Fruit fly (Drosophila melanogaster): ENCODE results near the gene CG32512.

The CG32512 gene

dm6 chrX:21058991-21059390 lies 8.3 kb downstream of the CG32512 start (continued):
- TF ChIP-seq maf-S (GFP tag; optimal IDR thresholded peaks at IDR 0.05) = peak; percentile 82
- TF ChIP-seq eve (GFP tag; optimal IDR thresholded peaks at IDR 0.05) = peak in 1 of 2 experiments; percentile 96
- TF ChIP-seq CG14441 (GFP tag; IDR thresholded peaks at IDR 0.05) = peak; percentile 80
- peak; percentile 22; the same call in 1 of the 2 replicates for TF ChIP-seq Adf1 (GFP tag; IDR thresholded peaks at IDR 0.05)
- peak; percentile 85 for TF ChIP-seq CG10462 (GFP tag; optimal IDR thresholded peaks at IDR 0.05)
- TF ChIP-seq CG2875 (GFP tag; optimal IDR thresholded peaks at IDR 0.05) = peak; percentile 92
- TF ChIP-seq Bteb2 (GFP tag; optimal IDR thresholded peaks at IDR 0.05) = peak; percentile 77
- no peak for TF ChIP-seq gt (GFP tag; IDR thresholded peaks at IDR 0.05)
- peak; percentile 89 for TF ChIP-seq Ssrp (tag; optimal IDR thresholded peaks at IDR 0.05)
- TF ChIP-seq pita (GFP tag; optimal IDR thresholded peaks at IDR 0.05) = no peak
- peak in 1 of 3 experiments; percentile 90 for TF ChIP-seq lola (GFP tag; optimal IDR thresholded peaks at IDR 0.05)
- no peak for TF ChIP-seq sc (optimal IDR thresholded peaks at IDR 0.05)
- TF ChIP-seq sc (GFP tag; optimal IDR thresholded peaks at IDR 0.05) = peak; percentile 74
- peak; percentile 88 for TF ChIP-seq CG12299 (tag; optimal IDR thresholded peaks at IDR 0.05)
- TF ChIP-seq stwl (tag; optimal IDR thresholded peaks at IDR 0.05) = no peak
- peak; percentile 20 for TF ChIP-seq D19B (GFP tag; optimal IDR thresholded peaks at IDR 0.05)
- no peak for TF ChIP-seq CG14860 (GFP tag; IDR thresholded peaks at IDR 0.05; ENCODE audit: partially characterized antibody)
- TF ChIP-seq CG4328 (GFP tag; optimal IDR thresholded peaks at IDR 0.05) = peak; percentile 65
- TF ChIP-seq tup (GFP tag; optimal IDR thresholded peaks at IDR 0.05) = peak; percentile 79
- TF ChIP-seq tna (GFP tag; IDR thresholded peaks at IDR 0.05; ENCODE audit: partially characterized antibody) = no peak
- peak; percentile 84 for TF ChIP-seq CG4707 (GFP tag; optimal IDR thresholded peaks at IDR 0.05)
- TF ChIP-seq CG2120 (GFP tag; optimal IDR thresholded peaks at IDR 0.05) = peak; percentile 87
- peak; percentile 81 for TF ChIP-seq CG9727 (GFP tag; optimal IDR thresholded peaks at IDR 0.05)
- peak; percentile 43 for TF ChIP-seq CG10565 (GFP tag; optimal IDR thresholded peaks at IDR 0.05)
- TF ChIP-seq repo (GFP tag; optimal IDR thresholded peaks at IDR 0.05) = peak; percentile 87
- peak; percentile 83 for TF ChIP-seq esg (GFP tag; conservative IDR thresholded peaks at IDR 0.05)
- TF ChIP-seq CG8281 (tag; optimal IDR thresholded peaks at IDR 0.05) = peak; percentile 83
- TF ChIP-seq CG30403 (GFP tag; optimal IDR thresholded peaks at IDR 0.05) = peak; percentile 91
- no peak for TF ChIP-seq Hr39 (optimal IDR thresholded peaks at IDR 0.05)
- peak; percentile 90 for TF ChIP-seq CG8924 (tag; optimal IDR thresholded peaks at IDR 0.05)
- TF ChIP-seq ato (GFP tag; IDR thresholded peaks at IDR 0.05; ENCODE audit: partially characterized antibody) = no peak
- peak; percentile 89 for TF ChIP-seq Dek (tag; optimal IDR thresholded peaks at IDR 0.05)
- TF ChIP-seq CG13424 (tag; optimal IDR thresholded peaks at IDR 0.05) = peak; percentile 90
- peak; percentile 89 for TF ChIP-seq ken (GFP tag; IDR thresholded peaks at IDR 0.05)
- peak; percentile 72 for TF ChIP-seq E2f1 (GFP tag; IDR thresholded peaks at IDR 0.05)
- TF ChIP-seq Tbp (GFP tag; optimal IDR thresholded peaks at IDR 0.05) = no peak
- peak; percentile 86 for TF ChIP-seq CG18619 (GFP tag; optimal IDR thresholded peaks at IDR 0.05)
- peak; percentile 47 for TF ChIP-seq sug (tag; optimal IDR thresholded peaks at IDR 0.05)
- peak; percentile 89 for TF ChIP-seq CG10366 (GFP tag; IDR thresholded peaks at IDR 0.05)
- TF ChIP-seq CG7357 (GFP tag; IDR thresholded peaks at IDR 0.05) = peak; percentile 56; the same call in 1 of the 3 replicates
- TF ChIP-seq scrt (GFP tag; optimal IDR thresholded peaks at IDR 0.05) = peak; percentile 74
- peak; percentile 74 for TF ChIP-seq disco-r (GFP tag; optimal IDR thresholded peaks at IDR 0.05)
- peak; percentile 83 for TF ChIP-seq CG6254 (GFP tag; optimal IDR thresholded peaks at IDR 0.05)
- TF ChIP-seq GATAe (GFP tag; conservative IDR thresholded peaks at IDR 0.05) = no peak
- peak; percentile 53 for TF ChIP-seq danr (GFP tag; IDR thresholded peaks at IDR 0.05)
- TF ChIP-seq sqz (GFP tag; optimal IDR thresholded peaks at IDR 0.05) = peak; percentile 66
- peak; percentile 92 for TF ChIP-seq Camta (GFP tag; optimal IDR thresholded peaks at IDR 0.05)
- peak; percentile 91 for TF ChIP-seq salm (tag; optimal IDR thresholded peaks at IDR 0.05)
- peak; percentile 93 for TF ChIP-seq CG12769 (tag; optimal IDR thresholded peaks at IDR 0.05)
- peak; percentile 90 for TF ChIP-seq row (GFP tag; IDR thresholded peaks at IDR 0.05)
- peak; percentile 56; the same call in 1 of the 2 replicates for TF ChIP-seq CG9932 (GFP tag; IDR thresholded peaks at IDR 0.05)

Data from whole organism, embryonic.